Worm (Caenorhabditis elegans) whole organism, late embryonic: ENCODE data around the gene rocf-1.

Experiments used
- F13H6.1 ChIP-seq: sonication (generic microtip); optimal IDR thresholded peaks from 2 replicates; lab custom pipeline; 2016; ENCODE audit warnings: missing genetic modification characterization, missing compliant biosample characterization
- K09A11.1 ChIP-seq: sonication (generic microtip); optimal IDR thresholded peaks from 2 replicates; lab custom pipeline; 2017; ENCODE audit warnings: antibody characterized with exemption, mild to moderate bottlenecking, missing genetic modification characterization, missing compliant biosample characterization; ENCODE audit not compliant: insufficient read depth
- ahr-1 ChIP-seq: sonication (generic microtip); optimal IDR thresholded peaks from 2 replicates; lab custom pipeline; 2016; ENCODE audit warnings: missing genetic modification characterization, missing compliant biosample characterization
- ceh-30 ChIP-seq: fragments of 150-350 bp; optimal IDR thresholded peaks from 2 replicates; lab custom pipeline; 2014; ENCODE audit warnings: missing biosample characterization, missing genetic modification characterization
- ceh-34 ChIP-seq: sonication (generic microtip); optimal IDR thresholded peaks from 2 replicates; lab custom pipeline; 2016; ENCODE audit warnings: mild to moderate bottlenecking, missing genetic modification characterization, missing compliant biosample characterization
- che-1 ChIP-seq: sonication (generic microtip); optimal IDR thresholded peaks from 2 replicates; lab custom pipeline; 2016; ENCODE audit warnings: mild to moderate bottlenecking, missing genetic modification characterization, missing compliant biosample characterization
- dmd-4 ChIP-seq: sonication (generic microtip); optimal IDR thresholded peaks from 2 replicates; lab custom pipeline; 2016; ENCODE audit warnings: borderline replicate concordance, missing genetic modification characterization, missing compliant biosample characterization
- dve-1 ChIP-seq: sonication (generic microtip); optimal IDR thresholded peaks from 2 replicates; lab custom pipeline; 2017; ENCODE audit warnings: antibody characterized with exemption, mild to moderate bottlenecking, missing genetic modification characterization, missing compliant biosample characterization
- fax-1 ChIP-seq: sonication (generic microtip); optimal IDR thresholded peaks from 2 replicates; lab custom pipeline; 2016; ENCODE audit warnings: missing genotype, missing genetic modification characterization, missing compliant biosample characterization
- gmeb-2 ChIP-seq: sonication (generic microtip); optimal IDR thresholded peaks from 2 replicates; lab custom pipeline; 2016; ENCODE audit warnings: missing genetic modification characterization, inconsistent platforms, missing compliant biosample characterization
- hlh-30 ChIP-seq: sonication (generic microtip); optimal IDR thresholded peaks from 2 replicates; lab custom pipeline; 2017; ENCODE audit warnings: antibody characterized with exemption, missing genetic modification characterization, missing compliant biosample characterization; ENCODE audit not compliant: insufficient read depth
- hlh-6 ChIP-seq: sonication (generic microtip); optimal IDR thresholded peaks from 2 replicates; lab custom pipeline; 2016; ENCODE audit warnings: missing genotype, missing genetic modification characterization, missing compliant biosample characterization
- lim-6 ChIP-seq: sonication (generic microtip); optimal IDR thresholded peaks from 2 replicates; lab custom pipeline; 2016; ENCODE audit warnings: missing genetic modification characterization, missing compliant biosample characterization
- lin-11 ChIP-seq: fragments of 200-800 bp; sonication (Bioruptor generic); optimal IDR thresholded peaks from 2 replicates; lab custom pipeline; 2018; ENCODE audit warnings: mild to moderate bottlenecking, missing genetic modification characterization, missing compliant biosample characterization
- madf-2 ChIP-seq: sonication (generic microtip); optimal IDR thresholded peaks from 2 replicates; lab custom pipeline; 2017; ENCODE audit warnings: missing genetic modification characterization, missing compliant biosample characterization
- mec-3 ChIP-seq: sonication (generic microtip); optimal IDR thresholded peaks from 2 replicates; lab custom pipeline; 2016; ENCODE audit warnings: borderline replicate concordance, missing genetic modification characterization, missing compliant biosample characterization
- nfya-1 ChIP-seq: sonication (generic microtip); optimal IDR thresholded peaks from 2 replicates; lab custom pipeline; 2017; ENCODE audit warnings: missing genetic modification characterization, mild to moderate bottlenecking, missing compliant biosample characterization, antibody characterized with exemption, moderate library complexity
- nhr-11 ChIP-seq: fragments of 150-350 bp; optimal IDR thresholded peaks from 2 replicates; lab custom pipeline; 2014; ENCODE audit warnings: missing biosample characterization, missing genetic modification characterization
- pax-1 ChIP-seq: fragments of 150-350 bp; optimal IDR thresholded peaks from 2 replicates; lab custom pipeline; 2014; ENCODE audit warnings: missing biosample characterization, missing genetic modification characterization
- pha-2 ChIP-seq: sonication (generic microtip); optimal IDR thresholded peaks from 2 replicates; lab custom pipeline; 2017; ENCODE audit warnings: mild to moderate bottlenecking, missing genetic modification characterization, missing compliant biosample characterization
- pros-1 ChIP-seq: fragments of 150-350 bp; optimal IDR thresholded peaks from 2 replicates; lab custom pipeline; 2014; ENCODE audit warnings: missing biosample characterization, missing genetic modification reagents, missing genetic modification characterization
- rnt-1 ChIP-seq: sonication (generic microtip); optimal IDR thresholded peaks from 2 replicates; lab custom pipeline; 2016; ENCODE audit warnings: missing genetic modification characterization, missing compliant biosample characterization
- sdc-2 ChIP-seq: sonication (generic microtip); optimal IDR thresholded peaks from 2 replicates; lab custom pipeline; 2016; ENCODE audit warnings: missing genotype, missing genetic modification characterization, missing compliant biosample characterization
- sox-4 ChIP-seq: sonication (generic microtip); optimal IDR thresholded peaks from 2 replicates; lab custom pipeline; 2017; ENCODE audit warnings: mild to moderate bottlenecking, missing genetic modification characterization, inconsistent platforms, missing compliant biosample characterization
- syd-9 ChIP-seq: sonication (generic microtip); optimal IDR thresholded peaks from 2 replicates; lab custom pipeline; 2016; ENCODE audit warnings: mild to moderate bottlenecking, missing genetic modification characterization, moderate library complexity, missing compliant biosample characterization
- tbx-7 ChIP-seq: sonication (generic microtip); optimal IDR thresholded peaks from 2 replicates; lab custom pipeline; 2016; ENCODE audit warnings: missing genotype, missing genetic modification characterization, missing compliant biosample characterization
- ttx-3 ChIP-seq: sonication (generic microtip); optimal IDR thresholded peaks from 2 replicates; lab custom pipeline; 2016; ENCODE audit warnings: missing genetic modification reagents, missing genetic modification characterization, missing compliant biosample characterization
- unc-42 ChIP-seq: sonication (generic microtip); optimal IDR thresholded peaks from 2 replicates; lab custom pipeline; 2016; ENCODE audit warnings: missing genotype, missing genetic modification characterization, missing compliant biosample characterization

rocf-1 gene

DNA sequence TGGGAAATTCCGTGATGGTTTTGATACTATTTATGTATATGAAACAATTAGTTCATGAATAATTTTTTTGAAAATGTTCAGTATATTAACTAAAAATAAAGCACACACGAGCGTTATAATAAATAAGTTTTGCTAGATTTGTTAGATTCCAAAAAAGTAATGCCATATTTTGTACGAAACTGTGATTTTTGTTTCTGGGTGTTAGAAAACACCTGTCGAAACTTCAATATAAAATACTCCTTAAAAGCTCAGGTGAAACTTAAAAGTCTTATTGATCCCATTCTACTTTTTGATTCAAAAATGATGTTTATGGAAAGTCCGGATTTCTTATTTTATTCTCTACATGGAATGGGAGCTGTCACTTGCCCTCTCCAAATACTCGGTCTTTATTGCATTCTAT lies 48.4 kb downstream of the rocf-1 start, which contains the start of gene srh-265:
srh-265 (plus strand) TSS at position 301 of the 400 bp plus-strand sequence.
- TF ChIP-seq mec-3 (no peak), nhr-11 (tag; lab: Kevin White, UChicago) (no peak), rnt-1 (no peak), ceh-30 (tag; lab: Kevin White, UChicago) (no peak), syd-9 (tag; lab: Kevin White, UChicago) (no peak), fax-1 (no peak), pros-1 (tag; lab: Kevin White, UChicago) (no peak), hlh-6 (tag; lab: Kevin White, UChicago) (no peak), tbx-7 (tag; lab: Kevin White, UChicago) (no peak)

- no peak for TF ChIP-seq syd-9 (tag; lab: Kevin White, UChicago)
- no peak for TF ChIP-seq dve-1 (tag; lab: Kevin White, UChicago)
- TF ChIP-seq ahr-1, result no peak
- no peak for TF ChIP-seq mec-3
- TF ChIP-seq ceh-34 (tag; lab: Kevin White, UChicago), result no peak
- no peak for TF ChIP-seq sox-4 (tag; lab: Kevin White, UChicago)
- TF ChIP-seq dmd-4 (tag; lab: Kevin White, UChicago), result no peak
- TF ChIP-seq hlh-30 (tag; lab: Kevin White, UChicago), result no peak
- TF ChIP-seq pros-1 (tag; lab: Kevin White, UChicago), result no peak
- no peak for TF ChIP-seq lin-11 (tag; lab: Kevin White, UChicago)
- TF ChIP-seq sdc-2 (tag; lab: Kevin White, UChicago), result no peak
These were observed 50.5 kb downstream of the rocf-1 start, which contains the start of gene srh-264 for ce11 chrV:15413847-15414246. Gene srh-264 (plus strand): TSS chrV:15414147.

ce11 chrV:15412625-15413024 lies 51.7 kb downstream of the rocf-1 start, which contains the start of gene srbc-63:
Gene srbc-63 (minus strand): TSS chrV:15412725.
- TF ChIP-seq mec-3, result no peak
- no peak for TF ChIP-seq madf-2 (tag; lab: Kevin White, UChicago)
- TF ChIP-seq lim-6 (tag; lab: Kevin White, UChicago), result no peak
- no peak for TF ChIP-seq gmeb-2 (tag; lab: Kevin White, UChicago)
- TF ChIP-seq pha-2 (tag; lab: Kevin White, UChicago), result no peak
- no peak for TF ChIP-seq nfya-1
- TF ChIP-seq che-1, result no peak
- TF ChIP-seq unc-42, result no peak
- TF ChIP-seq ahr-1, result no peak
- no peak for TF ChIP-seq K09A11.1 (tag; lab: Kevin White, UChicago)
- no peak for TF ChIP-seq F13H6.1
- no peak for TF ChIP-seq ttx-3 (tag; lab: Kevin White, UChicago)
- TF ChIP-seq pax-1 (tag; lab: Kevin White, UChicago), result no peak
- no peak for TF ChIP-seq syd-9 (tag; lab: Kevin White, UChicago)
